Worm (Caenorhabditis elegans): ENCODE measurements around the gene fbxc-27.
"Not testable (repeated sequence)": the region's sequence is repeated elsewhere in the genome, so short reads cannot be mapped to it uniquely, and the experiment has no call there.

Gene fbxc-27

ce11 chrII:948091-948490 lies 38.5 kb downstream of the fbxc-27 start, which contains the start of gene fbxc-32:
TSS of gene fbxc-32 (minus strand) at chrII:948191.
- TF ChIP-seq nhr-28 (tag; optimal IDR thresholded peaks at IDR 0.05) = no peak
- TF ChIP-seq ceh-39 (tag; optimal IDR thresholded peaks at IDR 0.05) = no peak
- TF ChIP-seq zip-8 (tag; optimal IDR thresholded peaks at IDR 0.05) = no peak
- no peak for TF ChIP-seq snpc-4 (tag; optimal IDR thresholded peaks at IDR 0.05)
- TF ChIP-seq lsy-2 (tag; optimal IDR thresholded peaks at IDR 0.05) = no peak
- no peak for TF ChIP-seq ceh-83 (GFP tag; optimal IDR thresholded peaks at IDR 0.05)
- TF ChIP-seq ces-1 (GFP tag; optimal IDR thresholded peaks at IDR 0.05) = no peak
- no peak for TF ChIP-seq blmp-1 (tag; optimal IDR thresholded peaks at IDR 0.05)
- TF ChIP-seq sptf-1 (tag; optimal IDR thresholded peaks at IDR 0.05) = no peak
- TF ChIP-seq flh-1 (GFP tag; optimal IDR thresholded peaks at IDR 0.05) = no peak

ce11 chrII:950374-950773 lies 40.8 kb downstream of the fbxc-27 start:
- TF ChIP-seq tbx-8 (GFP tag; optimal IDR thresholded peaks at IDR 0.05) (no peak), lin-13 (tag; optimal IDR thresholded peaks at IDR 0.05) (no peak), nhr-76 (tag; optimal IDR thresholded peaks at IDR 0.05) (no peak), ceh-83 (GFP tag; optimal IDR thresholded peaks at IDR 0.05) (no peak), sem-2 (GFP tag; optimal IDR thresholded peaks at IDR 0.05) (no peak), unc-39 (tag; optimal IDR thresholded peaks at IDR 0.05) (no peak), blmp-1 (tag; optimal IDR thresholded peaks at IDR 0.05) (no peak), flh-1 (GFP tag; optimal IDR thresholded peaks at IDR 0.05) (no peak)

- TF ChIP-seq ces-1 (GFP tag; optimal IDR thresholded peaks at IDR 0.05) (no peak), cnd-1 (tag; optimal IDR thresholded peaks at IDR 0.05) (no peak), nhr-28 (tag; optimal IDR thresholded peaks at IDR 0.05) (no peak)
Observed at ce11 chrII:953052-953451, 43.5 kb downstream of the fbxc-27 start.

ce11 chrII:954626-955025 lies 45.1 kb downstream of the fbxc-27 start, which contains the start of gene fbxc-7:
TSS of gene fbxc-7 (plus strand) at chrII:954926.
- TF ChIP-seq nhr-28, mls-2, elt-3 (tag; optimal IDR thresholded peaks at IDR 0.05): not testable (repeated sequence)

ce11 chrII:958618-959017 lies 49.0 kb downstream of the fbxc-27 start, which contains the start of gene sdz-4:
TSS of gene sdz-4 (plus strand) at chrII:958918.
- TF ChIP-seq ceh-43 (GFP tag; optimal IDR thresholded peaks at IDR 0.05) = no peak
- no peak for TF ChIP-seq lin-32 (GFP tag; optimal IDR thresholded peaks at IDR 0.05)
- TF ChIP-seq ham-2 (GFP tag; optimal IDR thresholded peaks at IDR 0.05) = no peak
- TF ChIP-seq elt-1 (tag; optimal IDR thresholded peaks at IDR 0.05; ENCODE audit: borderline replicate concordance, insufficient read depth) = no peak

- peak; percentile 13 for TF ChIP-seq nhr-2 (tag; optimal IDR thresholded peaks at IDR 0.05)
- no peak for TF ChIP-seq M03D4.4 (tag; optimal IDR thresholded peaks at IDR 0.05)
- TF ChIP-seq cnd-1 (tag; optimal IDR thresholded peaks at IDR 0.05) = peak; percentile 35
- TF ChIP-seq nhr-237 (tag; optimal IDR thresholded peaks at IDR 0.05) = no peak
- no peak for TF ChIP-seq ceh-43 (GFP tag; optimal IDR thresholded peaks at IDR 0.05)
- no peak for TF ChIP-seq lsy-2 (tag; optimal IDR thresholded peaks at IDR 0.05)
- TF ChIP-seq ces-1 (GFP tag; optimal IDR thresholded peaks at IDR 0.05) = no peak
- peak; percentile 20 for TF ChIP-seq ceh-39 (tag; optimal IDR thresholded peaks at IDR 0.05)
- TF ChIP-seq sem-2 (GFP tag; optimal IDR thresholded peaks at IDR 0.05) = no peak
- no peak for TF ChIP-seq ztf-11 (tag; optimal IDR thresholded peaks at IDR 0.05)
Observed at ce11 chrII:960218-960617, 50.6 kb downstream of the fbxc-27 start, which contains the start of the genes C32B5.18 and C32B5.7. TSS of gene C32B5.18 (plus strand) at chrII:960518. TSS of gene C32B5.7 (plus strand) at chrII:960528.

Data from whole organism, mixed stage, embryonic.